Fruit fly (Drosophila melanogaster) whole organism, pupa: Measurements from ENCODE around the gene Rala.

Source experiments
- CG10348 ChIP-seq: fragments of 200-800 bp; sonication (Bioruptor generic); IDR thresholded peaks from 2 replicates; pipeline ENCODE4 v1.3.6; 2022; ENCODE audit warnings: missing biosample characterization, missing genetic modification characterization
- CG12605 ChIP-seq: fragments of 200-800 bp; sonication (Bioruptor generic); IDR thresholded peaks from 2 replicates; pipeline ENCODE4 v1.3.6; 2022; ENCODE audit warnings: missing biosample characterization, missing genetic modification characterization
- CG13204 ChIP-seq: fragments of 200-800 bp; sonication (Bioruptor generic); optimal IDR thresholded peaks from 2 replicates; lab custom pipeline; 2018; ENCODE audit warnings: missing biosample characterization, mild to moderate bottlenecking, missing genetic modification characterization, moderate library complexity
- CG14655 ChIP-seq: fragments of 200-800 bp; sonication (Bioruptor generic); optimal IDR thresholded peaks from 3 replicates; lab custom pipeline; 2017; ENCODE audit warnings: mild to moderate bottlenecking, missing biosample characterization, missing genetic modification reagents, missing genetic modification characterization
- CG17806 ChIP-seq: fragments of 200-800 bp; sonication (Bioruptor generic); optimal IDR thresholded peaks from 2 replicates; lab custom pipeline; 2018; ENCODE audit warnings: missing biosample characterization, mild to moderate bottlenecking, missing genetic modification characterization, moderate library complexity
- CG8301 ChIP-seq: fragments of 200-800 bp; sonication (Bioruptor generic); optimal IDR thresholded peaks from 2 replicates; lab custom pipeline; 2018; ENCODE audit warnings: missing biosample characterization, mild to moderate bottlenecking, missing genetic modification characterization
- CG9948 ChIP-seq: fragments of 200-800 bp; sonication (Bioruptor generic); optimal IDR thresholded peaks from 2 replicates; lab custom pipeline; 2018; ENCODE audit warnings: missing biosample characterization, mild to moderate bottlenecking, missing genetic modification characterization, moderate library complexity
- D1 ChIP-seq: fragments of 200-800 bp; sonication (Bioruptor generic); optimal IDR thresholded peaks from 2 replicates; lab custom pipeline; 2018; ENCODE audit warnings: missing biosample characterization, mild to moderate bottlenecking, missing genetic modification characterization, moderate library complexity
- fd96Ca ChIP-seq: fragments of 200-800 bp; sonication (Bioruptor generic); IDR thresholded peaks from 3 replicates; pipeline ENCODE4 v1.3.6; 2022; ENCODE audit warnings: missing biosample characterization, missing genetic modification characterization
- gl ChIP-seq: fragments of 200-800 bp; sonication (Bioruptor generic); optimal IDR thresholded peaks from 2 replicates; lab custom pipeline; 2018; ENCODE audit warnings: missing biosample characterization, mild to moderate bottlenecking, missing genetic modification characterization
- rn ChIP-seq: fragments of 200-800 bp; sonication (Bioruptor generic); IDR thresholded peaks from 2 replicates; pipeline ENCODE4 v1.3.6; 2022; ENCODE audit warnings: missing biosample characterization, missing genetic modification characterization

dm6 chrX:3767085-3767484 is 47.6 kb upstream of the Rala start:
- TF ChIP-seq D1 (tag; lab: Kevin White, UChicago): no peak
- no peak for TF ChIP-seq fd96Ca
- TF ChIP-seq gl (tag; lab: Kevin White, UChicago): no peak
- TF ChIP-seq CG8301: no peak
- no peak for TF ChIP-seq CG9948 (tag; lab: Kevin White, UChicago)
- TF ChIP-seq CG12605 (GFP tag; lab: Robert Waterston, UW): no peak
- no peak for TF ChIP-seq CG10348 (GFP tag; lab: Robert Waterston, UW)
- no peak for TF ChIP-seq rn (GFP tag; lab: Robert Waterston, UW)
- TF ChIP-seq CG13204 (GFP tag; lab: Kevin White, UChicago): no peak
- TF ChIP-seq CG14655 (GFP tag; lab: Kevin White, UChicago): no peak
- no peak for TF ChIP-seq CG17806 (tag; lab: Kevin White, UChicago)
